Worm (Caenorhabditis elegans) whole organism, mixed stage, embryonic: ENCODE results near the gene math-39.

ENCODE experiments used
- elt-1 ChIP-seq: sonication (generic microtip); optimal IDR thresholded peaks from 2 replicates; lab custom pipeline; 2017; ENCODE audit warnings: missing genetic modification characterization, mild to moderate bottlenecking, missing compliant biosample characterization, antibody characterized with exemption, moderate library complexity, borderline replicate concordance; ENCODE audit not compliant: insufficient read depth
- elt-3 ChIP-seq: fragments of 150-350 bp; optimal IDR thresholded peaks from 2 replicates; lab custom pipeline; 2014; ENCODE audit warnings: missing biosample characterization, missing genetic modification characterization
- lin-32 ChIP-seq: fragments of 200-800 bp; sonication (Bioruptor generic); optimal IDR thresholded peaks from 2 replicates; lab custom pipeline; 2018; ENCODE audit warnings: mild to moderate bottlenecking, missing genetic modification characterization, missing compliant biosample characterization
- lsy-2 ChIP-seq: fragments of 150-350 bp; optimal IDR thresholded peaks from 2 replicates; lab custom pipeline; 2014; ENCODE audit warnings: missing biosample characterization, missing genetic modification characterization
- nhr-12 ChIP-seq: fragments of 150-350 bp; optimal IDR thresholded peaks from 2 replicates; lab custom pipeline; 2014; ENCODE audit warnings: missing biosample characterization, missing genetic modification characterization
- pha-4 ChIP-seq: fragments of 150-350 bp; optimal IDR thresholded peaks from 2 replicates; lab custom pipeline; 2018; ENCODE audit warnings: missing biosample characterization, missing genetic modification reagents, missing genetic modification characterization
- snpc-4 ChIP-seq: fragments of 150-350 bp; optimal IDR thresholded peaks from 2 replicates; lab custom pipeline; 2014; ENCODE audit warnings: missing biosample characterization, missing genetic modification characterization
- ztf-11 ChIP-seq: fragments of 150-350 bp; optimal IDR thresholded peaks from 2 replicates; lab custom pipeline; 2014; ENCODE audit warnings: missing biosample characterization, missing genetic modification characterization

DNA sequence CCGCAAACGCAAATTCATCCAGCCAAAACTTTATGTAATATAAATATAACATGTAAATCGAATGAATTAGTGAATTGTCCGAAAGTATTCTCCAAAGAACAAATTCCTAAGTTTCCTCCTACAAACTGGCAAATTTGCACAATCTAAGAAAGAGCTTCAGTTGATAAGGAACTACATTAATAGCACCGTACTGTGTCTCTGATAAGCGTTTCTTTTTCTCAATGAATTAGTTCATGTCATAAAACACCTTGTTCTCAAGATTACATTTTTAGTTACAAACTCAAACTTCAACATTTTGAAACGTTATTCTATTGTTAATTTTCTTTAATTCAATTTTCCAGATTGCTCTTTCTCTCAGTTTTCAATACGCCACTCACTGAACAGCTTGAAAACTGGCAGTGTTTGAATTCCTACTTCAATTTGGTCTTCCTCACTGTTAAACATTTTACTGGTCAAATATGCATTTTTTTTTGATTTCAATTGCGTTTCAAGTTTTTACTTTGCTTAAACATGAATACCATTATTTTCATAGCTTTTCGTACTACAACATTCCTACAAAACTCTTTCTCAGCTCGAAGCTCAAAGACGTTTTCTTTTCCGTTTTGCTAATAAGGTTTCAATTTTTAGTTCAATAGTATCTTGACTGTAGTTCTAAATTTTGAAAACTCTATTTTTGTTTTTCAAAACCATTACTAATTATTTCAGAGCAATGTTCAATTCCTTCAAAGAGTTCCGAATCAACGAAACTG lies 33.7 kb downstream of the math-39 start, which contains the start of gene math-15:
- TF ChIP-seq ztf-11 (tag; lab: Kevin White, UChicago) (no peak), elt-1 (tag; lab: Kevin White, UChicago) (no peak), lin-32 (GFP tag; lab: Kevin White, UChicago) (no peak), nhr-12 (no peak), pha-4 (tag; lab: Kevin White, UChicago) (no peak), elt-3 (tag; lab: Kevin White, UChicago) (no peak), lsy-2 (tag; lab: Kevin White, UChicago) (no peak), snpc-4 (tag; lab: Kevin White, UChicago) (no peak)
